Worm (Caenorhabditis elegans): ENCODE results near the gene C23H5.8.

C23H5.8 gene

ce11 chrIV:2149247-2149756 is 36.1 kb upstream of the C23H5.8 start, which contains the start of gene C54E4.5 (continued):
- TF ChIP-seq irx-1 (tag; optimal IDR thresholded peaks at IDR 0.05) (no peak), nhr-12 (tag; optimal IDR thresholded peaks at IDR 0.05) (no peak), elt-3 (tag; optimal IDR thresholded peaks at IDR 0.05) (peak in 4 of 6 experiments; percentile 64 to 98 (median 72)), unc-98 (GFP tag; IDR thresholded peaks at IDR 0.05) (no peak), skn-1 (tag; optimal IDR thresholded peaks at IDR 0.05) (peak; percentile 14), hlh-4 (tag; optimal IDR thresholded peaks at IDR 0.05) (no peak), nhr-20 (tag; optimal IDR thresholded peaks at IDR 0.05) (peak; percentile 70), unc-86 (tag; optimal IDR thresholded peaks at IDR 0.05) (no peak), ceh-88 (GFP tag; IDR thresholded peaks at IDR 0.05) (no peak), ets-5 (GFP tag; IDR thresholded peaks at IDR 0.05) (no peak), efl-1 (optimal IDR thresholded peaks at IDR 0.05) (no peak), efl-1 (GFP tag; optimal IDR thresholded peaks at IDR 0.05 in 1 of 2) (no peak), C16A3.4 (tag; optimal IDR thresholded peaks at IDR 0.05) (no peak), swsn-7 (tag; optimal IDR thresholded peaks at IDR 0.05) (no peak), nhr-77 (tag; optimal IDR thresholded peaks at IDR 0.05) (no peak), hpl-2 (GFP tag; optimal IDR thresholded peaks at IDR 0.05) (no peak), egl-13 (tag; optimal IDR thresholded peaks at IDR 0.05) (no peak), nhr-11 (tag; optimal IDR thresholded peaks at IDR 0.05) (no peak), zag-1 (tag; optimal IDR thresholded peaks at IDR 0.05) (no peak), nhr-90 (tag; optimal IDR thresholded peaks at IDR 0.05; ENCODE audit: poor library complexity) (peak; percentile 53), jun-1 (tag; optimal IDR thresholded peaks at IDR 0.05) (no peak), rnt-1 (tag; optimal IDR thresholded peaks at IDR 0.05) (peak; percentile 3), mdl-1 (tag; optimal IDR thresholded peaks at IDR 0.05) (peak in 1 of 2 experiments; percentile 50), pqm-1 (tag; optimal IDR thresholded peaks at IDR 0.05) (no peak), tbx-2 (tag; optimal IDR thresholded peaks at IDR 0.05) (peak; percentile 35), nhr-237 (tag; optimal IDR thresholded peaks at IDR 0.05) (no peak), grh-1 (GFP tag; IDR thresholded peaks at IDR 0.05) (peak; percentile 96), egl-27 (tag; optimal IDR thresholded peaks at IDR 0.05) (no peak), fkh-8 (tag; optimal IDR thresholded peaks at IDR 0.05) (no peak), sox-4 (tag; optimal IDR thresholded peaks at IDR 0.05) (no peak), ceh-63 (GFP tag; optimal IDR thresholded peaks at IDR 0.05) (no peak), mef-2 (tag; optimal IDR thresholded peaks at IDR 0.05) (no peak), zip-4 (GFP tag; optimal IDR thresholded peaks at IDR 0.05) (no peak), vab-15 (tag; optimal IDR thresholded peaks at IDR 0.05) (no peak), nhr-76 (tag; optimal IDR thresholded peaks at IDR 0.05) (no peak), snu-23 (GFP tag; optimal IDR thresholded peaks at IDR 0.05) (peak; percentile 64), xbp-1 (tag; optimal IDR thresholded peaks at IDR 0.05) (no peak), F16B12.6 (tag; optimal IDR thresholded peaks at IDR 0.05) (no peak), unc-30 (tag; optimal IDR thresholded peaks at IDR 0.05) (no peak), lin-14 (GFP tag; optimal IDR thresholded peaks at IDR 0.05) (no peak), ama-1 (optimal IDR thresholded peaks at IDR 0.05) (no peak), C34B4.2 (tag; optimal IDR thresholded peaks at IDR 0.05) (no peak), elt-2 (tag; optimal IDR thresholded peaks at IDR 0.05) (no peak), fkh-10 (GFP tag; optimal IDR thresholded peaks at IDR 0.05) (no peak)

ce11 chrIV:2142320-2142719 is 29.1 kb upstream of the C23H5.8 start:
- TF ChIP-seq nhr-85 (tag) (peak; percentile 71), mef-2 (tag; optimal IDR thresholded peaks at IDR 0.05) (no peak), efl-3 (GFP tag; optimal IDR thresholded peaks at IDR 0.05) (no peak), efl-1 (optimal IDR thresholded peaks at IDR 0.05) (no peak), efl-1 (GFP tag; optimal IDR thresholded peaks at IDR 0.05 in 1 of 2) (peak in 1 of 2 experiments; percentile 39), lin-15B (tag; optimal IDR thresholded peaks at IDR 0.05) (no peak), blmp-1 (tag; optimal IDR thresholded peaks at IDR 0.05) (peak; percentile 35)
